Fruit fly (Drosophila melanogaster): ENCODE data around the gene CG6503.

CG6503 gene

dm6 chr3R:26462173-26462959, 37.5 kb upstream of the CG6503 start (continued):
- no peak for TF ChIP-seq CG12155 (GFP tag; optimal IDR thresholded peaks at IDR 0.05)
- peak; percentile 33 for TF ChIP-seq CG7839 (tag; optimal IDR thresholded peaks at IDR 0.05)
- peak; percentile 83 to 84 for TF ChIP-seq Trl (optimal IDR thresholded peaks at IDR 0.05)
- TF ChIP-seq Trl (GFP tag; optimal IDR thresholded peaks at IDR 0.05): no peak
- TF ChIP-seq CG18599 (GFP tag; optimal IDR thresholded peaks at IDR 0.05): peak; percentile 12
- TF ChIP-seq ase (GFP tag; IDR thresholded peaks at IDR 0.05): no peak
- peak; percentile 49; the same call in 1 of the 3 replicates for TF ChIP-seq CG11695 (GFP tag; IDR thresholded peaks at IDR 0.05)
- no peak for TF ChIP-seq cato (GFP tag; optimal IDR thresholded peaks at IDR 0.05; ENCODE audit: borderline replicate concordance)
- no peak for TF ChIP-seq Poxn (GFP tag; IDR thresholded peaks at IDR 0.05)
- TF ChIP-seq Meics (GFP tag; optimal IDR thresholded peaks at IDR 0.05): peak; percentile 53
- TF ChIP-seq ato (GFP tag; IDR thresholded peaks at IDR 0.05; ENCODE audit: partially characterized antibody): no peak
- TF ChIP-seq grn (GFP tag; optimal IDR thresholded peaks at IDR 0.05): no peak
- no peak for TF ChIP-seq jumu (GFP tag; optimal IDR thresholded peaks at IDR 0.05)
- no peak for TF ChIP-seq CG7745 (tag; optimal IDR thresholded peaks at IDR 0.05)
- TF ChIP-seq slp2 (GFP tag; optimal IDR thresholded peaks at IDR 0.05): no peak
- no peak for TF ChIP-seq eve (GFP tag; optimal IDR thresholded peaks at IDR 0.05)
- TF ChIP-seq pros (GFP tag; optimal IDR thresholded peaks at IDR 0.05): no peak
- TF ChIP-seq CG12299 (tag; optimal IDR thresholded peaks at IDR 0.05): no peak
- TF ChIP-seq da (GFP tag; optimal IDR thresholded peaks at IDR 0.05): no peak
- TF ChIP-seq Chrac-16 (GFP tag; optimal IDR thresholded peaks at IDR 0.05): no peak
- TF ChIP-seq CG11504 (tag; optimal IDR thresholded peaks at IDR 0.05): peak; percentile 67
- TF ChIP-seq CG14667 (GFP tag; IDR thresholded peaks at IDR 0.05): no peak
- no peak for TF ChIP-seq Xrp1 (GFP tag; IDR thresholded peaks at IDR 0.05)
- no peak for TF ChIP-seq bigmax (GFP tag; optimal IDR thresholded peaks at IDR 0.05)
- peak; percentile 15; the same call in 1 of the 2 replicates for TF ChIP-seq HLH3B (GFP tag; IDR thresholded peaks at IDR 0.05)
- TF ChIP-seq CG30431 (GFP tag; optimal IDR thresholded peaks at IDR 0.05): no peak
- TF ChIP-seq sc (optimal IDR thresholded peaks at IDR 0.05): no peak
- no peak for TF ChIP-seq sc (GFP tag; optimal IDR thresholded peaks at IDR 0.05)
- TF ChIP-seq caup (GFP tag; optimal IDR thresholded peaks at IDR 0.05; ENCODE audit: severe bottlenecking): no peak
- TF ChIP-seq so (GFP tag; IDR thresholded peaks at IDR 0.05): no peak
- no peak for TF ChIP-seq NfI (GFP tag; optimal IDR thresholded peaks at IDR 0.05)
- TF ChIP-seq Nf-YB (GFP tag; optimal IDR thresholded peaks at IDR 0.05): no peak
- TF ChIP-seq Myb (GFP tag; optimal IDR thresholded peaks at IDR 0.05): no peak
- TF ChIP-seq sug (tag; optimal IDR thresholded peaks at IDR 0.05): no peak
- no peak for TF ChIP-seq HLH54F (GFP tag; optimal IDR thresholded peaks at IDR 0.05)
- no peak for TF ChIP-seq CG10366 (GFP tag; IDR thresholded peaks at IDR 0.05)
- TF ChIP-seq psq (GFP tag; optimal IDR thresholded peaks at IDR 0.05): no peak
- no peak for TF ChIP-seq repo (GFP tag; optimal IDR thresholded peaks at IDR 0.05)
- no peak for TF ChIP-seq Usf (GFP tag; optimal IDR thresholded peaks at IDR 0.05)
- TF ChIP-seq CG9876 (GFP tag; optimal IDR thresholded peaks at IDR 0.05): no peak
- TF ChIP-seq Kr (GFP tag; optimal IDR thresholded peaks at IDR 0.05): no peak
- TF ChIP-seq Lpt (GFP tag; optimal IDR thresholded peaks at IDR 0.05): no peak
- TF ChIP-seq insv (GFP tag; optimal IDR thresholded peaks at IDR 0.05): no peak
- TF ChIP-seq gsb-n (tag; optimal IDR thresholded peaks at IDR 0.05): no peak
- peak; percentile 55; the same call in 2 of the 3 replicates for TF ChIP-seq row (GFP tag; IDR thresholded peaks at IDR 0.05)
- no peak for TF ChIP-seq CG3407 (GFP tag; optimal IDR thresholded peaks at IDR 0.05)
- TF ChIP-seq chinmo (GFP tag; IDR thresholded peaks at IDR 0.05; ENCODE audit: partially characterized antibody): peak; percentile 79; the same call in 2 of the 4 replicates
- TF ChIP-seq stwl (tag; optimal IDR thresholded peaks at IDR 0.05): no peak
- TF ChIP-seq Ravus (GFP tag; IDR thresholded peaks at IDR 0.05): no peak
- no peak for TF ChIP-seq BEAF-32 (GFP tag; optimal IDR thresholded peaks at IDR 0.05)
- no peak for TF ChIP-seq CG31388 (GFP tag; optimal IDR thresholded peaks at IDR 0.05)
